Worm (Caenorhabditis elegans) whole organism, young adult: Measurements from ENCODE around the gene Y73C8B.5.

Experiments used
- B0019.2 ChIP-seq: fragments of 200-800 bp; sonication (Bioruptor generic); conservative IDR thresholded peaks from 2 replicates; pipeline ENCODE4 v1.3.6; 2022; ENCODE audit warnings: missing genetic modification reagents, missing genetic modification characterization, missing compliant biosample characterization
- B0336.3 ChIP-seq: fragments of 200-800 bp; sonication (Bioruptor generic); IDR thresholded peaks from 2 replicates; pipeline ENCODE4 v1.3.6; 2022; ENCODE audit warnings: missing genetic modification characterization, missing compliant biosample characterization
- C17E4.6 ChIP-seq: fragments of 200-800 bp; sonication (Bioruptor generic); IDR thresholded peaks from 2 replicates; pipeline ENCODE4 v1.3.6; 2022; ENCODE audit warnings: missing genetic modification reagents, missing genetic modification characterization, missing compliant biosample characterization
- F22D6.2 ChIP-seq: sonication (generic microtip); optimal IDR thresholded peaks from 2 replicates; lab custom pipeline; 2016; ENCODE audit warnings: mild to moderate bottlenecking, missing genetic modification characterization, missing compliant biosample characterization
- F57A8.1 ChIP-seq: fragments of 200-800 bp; sonication (Bioruptor generic); optimal IDR thresholded peaks from 2 replicates; lab custom pipeline; 2018; ENCODE audit warnings: mild to moderate bottlenecking, missing genetic modification characterization, moderate library complexity, missing compliant biosample characterization
- F57C9.4 ChIP-seq: sonication (generic microtip); optimal IDR thresholded peaks from 2 replicates; lab custom pipeline; 2017; ENCODE audit warnings: mild to moderate bottlenecking, missing genetic modification characterization, missing compliant biosample characterization
- Y95B8A.8 ChIP-seq: fragments of 200-800 bp; sonication (Bioruptor generic); IDR thresholded peaks from 2 replicates; pipeline ENCODE4 v1.3.6; 2022; ENCODE audit warnings: missing genetic modification reagents, missing genetic modification characterization, missing compliant biosample characterization
- ZK185.1 ChIP-seq: sonication (generic microtip); optimal IDR thresholded peaks from 2 replicates; lab custom pipeline; 2016; ENCODE audit warnings: mild to moderate bottlenecking, missing genetic modification characterization, missing compliant biosample characterization; ENCODE audit not compliant: poor library complexity, severe bottlenecking
- aptf-2 ChIP-seq: fragments of 200-800 bp; sonication (Bioruptor generic); conservative IDR thresholded peaks from 2 replicates; pipeline ENCODE4 v1.3.6; 2022; ENCODE audit warnings: missing genetic modification reagents, missing genetic modification characterization, missing compliant biosample characterization
- attf-3 ChIP-seq: fragments of 200-800 bp; sonication (Bioruptor generic); conservative IDR thresholded peaks from 2 replicates; pipeline ENCODE4 v1.3.6; 2022; ENCODE audit warnings: missing genetic modification reagents, missing genetic modification characterization, missing compliant biosample characterization
- attf-5 ChIP-seq: fragments of 200-800 bp; sonication (Bioruptor generic); optimal IDR thresholded peaks from 2 replicates; lab custom pipeline; 2018; ENCODE audit warnings: mild to moderate bottlenecking, missing genetic modification characterization, missing compliant biosample characterization
- ceh-58 ChIP-seq: fragments of 200-800 bp; sonication (Bioruptor generic); IDR thresholded peaks from 2 replicates; pipeline ENCODE4 v1.3.6; 2022; ENCODE audit warnings: missing genetic modification characterization, missing compliant biosample characterization
- ceh-79 ChIP-seq: sonication (generic microtip); optimal IDR thresholded peaks from 2 replicates; lab custom pipeline; 2017; ENCODE audit warnings: mild to moderate bottlenecking, missing genetic modification characterization, missing compliant biosample characterization
- ceh-91 ChIP-seq: fragments of 200-800 bp; sonication (Bioruptor generic); IDR thresholded peaks from 2 replicates; pipeline ENCODE4 v1.3.6; 2022; ENCODE audit warnings: missing genetic modification reagents, missing genetic modification characterization, missing compliant biosample characterization
- dpl-1 ChIP-seq: fragments of 150-350 bp; optimal IDR thresholded peaks from 2 replicates; lab custom pipeline; 2014; ENCODE audit warnings: missing biosample characterization, missing genetic modification reagents, missing genetic modification characterization
- egl-44 ChIP-seq: fragments of 200-800 bp; sonication (Bioruptor generic); IDR thresholded peaks from 2 replicates; pipeline ENCODE4 v1.3.6; 2022; ENCODE audit warnings: missing genetic modification reagents, missing genetic modification characterization, missing compliant biosample characterization
- egrh-3 ChIP-seq: fragments of 200-800 bp; sonication (Bioruptor generic); IDR thresholded peaks from 2 replicates; pipeline ENCODE4 v1.3.6; 2022; ENCODE audit warnings: missing genetic modification reagents, missing genetic modification characterization, missing compliant biosample characterization
- hmg-1.2 ChIP-seq: fragments of 200-800 bp; sonication (Bioruptor generic); IDR thresholded peaks from 2 replicates; pipeline ENCODE4 v1.3.6; 2022; ENCODE audit warnings: missing genetic modification reagents, missing genetic modification characterization, missing compliant biosample characterization
- hmg-20 ChIP-seq: fragments of 200-800 bp; sonication (Bioruptor generic); IDR thresholded peaks from 2 replicates; pipeline ENCODE4 v1.3.6; 2022; ENCODE audit warnings: missing genetic modification reagents, missing genetic modification characterization, missing compliant biosample characterization
- lag-1 ChIP-seq: fragments of 200-800 bp; sonication (Bioruptor generic); IDR thresholded peaks from 2 replicates; pipeline ENCODE4 v1.3.6; 2022; ENCODE audit warnings: missing genetic modification reagents, missing genetic modification characterization, missing compliant biosample characterization
- lsl-1 ChIP-seq: fragments of 200-800 bp; sonication (Bioruptor generic); optimal IDR thresholded peaks from 2 replicates; lab custom pipeline; 2018; ENCODE audit warnings: mild to moderate bottlenecking, missing genetic modification characterization, moderate library complexity, missing compliant biosample characterization
- madf-10 ChIP-seq: sonication (generic microtip); optimal IDR thresholded peaks from 2 replicates; lab custom pipeline; 2016; ENCODE audit warnings: mild to moderate bottlenecking, missing genetic modification characterization, missing compliant biosample characterization
- madf-8 ChIP-seq: fragments of 200-800 bp; sonication (Bioruptor generic); conservative IDR thresholded peaks from 2 replicates; pipeline ENCODE4 v1.3.6; 2022; ENCODE audit warnings: missing genetic modification reagents, missing genetic modification characterization, missing compliant biosample characterization
- mes-4 ChIP-seq: sonication (generic microtip); optimal IDR thresholded peaks from 2 replicates; lab custom pipeline; 2016; ENCODE audit warnings: missing genotype, missing genetic modification characterization, missing compliant biosample characterization
- mxl-1 ChIP-seq: sonication (generic microtip); optimal IDR thresholded peaks from 2 replicates; lab custom pipeline; 2016; ENCODE audit warnings: missing genetic modification characterization, missing compliant biosample characterization
- nhr-120 ChIP-seq: fragments of 200-800 bp; sonication (Bioruptor generic); IDR thresholded peaks from 2 replicates; pipeline ENCODE4 v1.3.6; 2022; ENCODE audit warnings: missing genetic modification characterization, missing compliant biosample characterization
- nhr-179 ChIP-seq: sonication (generic microtip); optimal IDR thresholded peaks from 2 replicates; lab custom pipeline; 2016; ENCODE audit warnings: mild to moderate bottlenecking, missing genetic modification characterization, missing compliant biosample characterization
- nhr-90 ChIP-seq: sonication (generic microtip); optimal IDR thresholded peaks from 2 replicates; lab custom pipeline; 2016; ENCODE audit warnings: missing genotype, mild to moderate bottlenecking, missing genetic modification characterization, missing compliant biosample characterization
- pbrm-1 ChIP-seq: fragments of 200-800 bp; sonication (Bioruptor generic); IDR thresholded peaks from 2 replicates; pipeline ENCODE4 v1.3.6; 2022; ENCODE audit warnings: missing genetic modification reagents, missing genetic modification characterization, missing compliant biosample characterization
- rpc-1 ChIP-seq, 2 experiments: fragments of 150-350 bp in 1 of 2; sonication (generic microtip) in 1 of 2; optimal IDR thresholded peaks; 2 replicates each; lab custom pipeline; 2014 to 2018; ENCODE audit warnings: missing biosample characterization in 1 of 2, missing genetic modification characterization in 1 of 2, missing genetic modification reagents in 1 of 2, missing genotype in 1 of 2
- snpc-3.4 ChIP-seq: sonication (generic microtip); optimal IDR thresholded peaks from 2 replicates; lab custom pipeline; 2017; ENCODE audit warnings: missing genetic modification characterization, mild to moderate bottlenecking, missing compliant biosample characterization, antibody characterized with exemption, moderate library complexity, missing genotype, missing genetic modification reagents
- tbp1 ChIP-seq: fragments of 200-800 bp; sonication (Bioruptor generic); optimal IDR thresholded peaks from 2 replicates; lab custom pipeline; 2018; ENCODE audit warnings: mild to moderate bottlenecking, missing genetic modification characterization, missing compliant biosample characterization
- tbx-9 ChIP-seq: sonication (generic microtip); optimal IDR thresholded peaks from 2 replicates; lab custom pipeline; 2016; ENCODE audit warnings: borderline replicate concordance, missing genetic modification characterization, inconsistent platforms, missing compliant biosample characterization
- tlf-1 ChIP-seq: fragments of 200-800 bp; sonication (Bioruptor generic); optimal IDR thresholded peaks from 2 replicates; lab custom pipeline; 2018; ENCODE audit warnings: mild to moderate bottlenecking, missing genetic modification characterization, missing compliant biosample characterization
- zfh-2 ChIP-seq: fragments of 200-800 bp; sonication (Bioruptor generic); conservative IDR thresholded peaks from 2 replicates; pipeline ENCODE4 v1.3.6; 2022; ENCODE audit warnings: missing genetic modification reagents, missing genetic modification characterization, missing compliant biosample characterization
- zim-3 ChIP-seq: sonication (generic microtip); optimal IDR thresholded peaks from 2 replicates; lab custom pipeline; 2017; ENCODE audit warnings: mild to moderate bottlenecking, missing genetic modification characterization, moderate library complexity, missing compliant biosample characterization
- ztf-22 ChIP-seq: fragments of 200-800 bp; sonication (Bioruptor generic); optimal IDR thresholded peaks from 2 replicates; lab custom pipeline; 2018; ENCODE audit warnings: mild to moderate bottlenecking, missing genetic modification characterization, moderate library complexity, missing compliant biosample characterization

Gene Y73C8B.5

DNA sequence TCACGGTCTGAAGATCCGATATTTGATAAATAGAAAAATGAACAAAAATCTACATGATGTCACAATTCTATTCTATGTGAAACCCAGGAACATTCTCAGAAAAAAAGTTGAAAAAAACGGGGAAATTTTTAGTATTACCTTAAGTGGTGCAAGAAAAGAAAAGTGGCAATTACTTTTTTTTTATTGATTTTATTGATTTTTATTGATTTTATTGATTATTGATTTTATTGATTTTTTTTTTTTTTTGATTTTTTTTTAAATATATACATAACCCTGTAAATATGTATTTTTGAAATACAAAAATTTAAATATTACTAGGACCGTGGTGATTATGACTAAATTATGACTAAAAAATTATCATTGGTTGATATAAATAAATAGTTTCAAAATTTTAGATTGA is 25.4 kb upstream of the Y73C8B.5 start:
- no peak for TF ChIP-seq rpc-1 (optimal IDR thresholded peaks at IDR 0.05; lab: Kevin White, UChicago)
- no peak for TF ChIP-seq rpc-1 (tag; optimal IDR thresholded peaks at IDR 0.05; lab: Kevin White, UChicago)
- no peak for TF ChIP-seq F22D6.2 (tag; lab: Kevin White, UChicago)
- no peak for TF ChIP-seq B0019.2 (GFP tag; lab: Robert Waterston, UW)
- TF ChIP-seq C17E4.6 (GFP tag; lab: Robert Waterston, UW) = no peak
- TF ChIP-seq tlf-1 (GFP tag; lab: Kevin White, UChicago) = no peak
- no peak for TF ChIP-seq Y95B8A.8 (GFP tag; lab: Robert Waterston, UW)
- TF ChIP-seq ZK185.1 = no peak
- TF ChIP-seq mes-4 = no peak
- no peak for TF ChIP-seq ztf-22 (GFP tag; lab: Kevin White, UChicago)
- TF ChIP-seq lsl-1 (GFP tag; lab: Kevin White, UChicago) = no peak
- TF ChIP-seq lag-1 (GFP tag; lab: Robert Waterston, UW) = no peak
- TF ChIP-seq tbp1 (GFP tag; lab: Kevin White, UChicago) = no peak
- TF ChIP-seq pbrm-1 (GFP tag; lab: Robert Waterston, UW) = no peak
- no peak for TF ChIP-seq F57A8.1 (GFP tag; lab: Kevin White, UChicago)
- TF ChIP-seq hmg-1.2 (GFP tag; lab: Robert Waterston, UW) = no peak
- TF ChIP-seq snpc-3.4 (tag; lab: Kevin White, UChicago) = no peak
- no peak for TF ChIP-seq ceh-58 (GFP tag; lab: Robert Waterston, UW)
- no peak for TF ChIP-seq mxl-1 (tag; lab: Kevin White, UChicago)

DNA sequence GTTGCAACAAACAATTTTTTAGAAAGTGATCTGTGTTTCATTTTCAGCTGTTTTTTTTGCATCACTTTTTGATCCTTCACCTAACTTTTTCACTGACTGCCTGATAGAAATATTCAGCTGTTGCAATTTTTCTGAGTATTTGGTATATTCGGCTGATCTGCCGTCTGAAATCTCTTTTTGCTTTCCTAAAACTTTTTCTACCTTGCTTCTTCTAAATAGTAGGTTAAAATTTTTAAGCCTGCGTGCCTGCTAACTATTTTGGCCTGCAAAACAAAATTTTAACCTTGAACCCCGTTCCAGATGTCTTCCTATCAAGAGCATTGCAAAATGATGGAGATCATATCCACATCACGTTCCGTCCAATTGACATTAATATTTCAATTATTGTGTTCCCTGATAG is 20.9 kb upstream of the Y73C8B.5 start, which contains the start of gene srab-8:
srab-8 (plus strand) TSS at position 301 of the 400 bp plus-strand sequence.
- no peak for TF ChIP-seq B0336.3 (GFP tag; lab: Robert Waterston, UW)
- no peak for TF ChIP-seq attf-5
- no peak for TF ChIP-seq zim-3
- no peak for TF ChIP-seq ztf-22 (GFP tag; lab: Kevin White, UChicago)
- TF ChIP-seq nhr-90 = no peak
- TF ChIP-seq nhr-179 (tag; lab: Kevin White, UChicago) = no peak
- TF ChIP-seq aptf-2 (GFP tag; lab: Robert Waterston, UW) = no peak
- TF ChIP-seq rpc-1 (optimal IDR thresholded peaks at IDR 0.05; lab: Kevin White, UChicago) = no peak
- TF ChIP-seq rpc-1 (tag; optimal IDR thresholded peaks at IDR 0.05; lab: Kevin White, UChicago) = no peak
- no peak for TF ChIP-seq zfh-2 (GFP tag; lab: Robert Waterston, UW)
- TF ChIP-seq ceh-79 (tag; lab: Kevin White, UChicago) = no peak
- no peak for TF ChIP-seq dpl-1 (GFP tag; lab: Kevin White, UChicago)
- no peak for TF ChIP-seq madf-10 (tag; lab: Kevin White, UChicago)
- no peak for TF ChIP-seq hmg-20
- TF ChIP-seq attf-3 (GFP tag; lab: Robert Waterston, UW) = no peak
- no peak for TF ChIP-seq tbx-9 (tag; lab: Kevin White, UChicago)
- no peak for TF ChIP-seq madf-8
- no peak for TF ChIP-seq egl-44 (GFP tag; lab: Robert Waterston, UW)
- TF ChIP-seq F22D6.2 (tag; lab: Kevin White, UChicago) = no peak
- no peak for TF ChIP-seq F57C9.4 (tag; lab: Kevin White, UChicago)

DNA sequence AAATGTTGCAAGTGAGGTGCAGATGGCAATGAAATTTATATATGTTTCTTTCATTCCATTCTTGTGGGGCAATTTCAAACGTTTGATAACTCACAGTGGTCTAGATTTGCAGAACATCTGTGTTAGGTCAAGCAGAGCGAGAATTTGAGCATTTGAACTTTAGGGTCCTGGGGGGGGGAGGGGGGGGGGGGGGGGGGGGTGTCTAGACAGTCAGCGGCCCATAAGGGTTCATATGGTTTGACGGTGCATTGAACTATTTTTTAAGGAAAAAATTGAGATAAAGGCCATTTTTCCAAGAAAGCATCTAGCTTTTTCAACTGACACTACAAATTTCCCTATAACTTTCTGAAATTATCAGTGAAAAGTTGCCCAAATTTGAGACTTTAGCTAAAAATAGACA is 11.2 kb upstream of the Y73C8B.5 start:
- TF ChIP-seq ceh-91 (GFP tag; lab: Robert Waterston, UW) = no peak
- TF ChIP-seq egrh-3 = peak; percentile 78; the same call in 1 of the 2 replicates
- no peak for TF ChIP-seq nhr-120 (GFP tag; lab: Robert Waterston, UW)
- TF ChIP-seq, all 124 proteins: peak for 1
